Worm (Caenorhabditis elegans) whole organism, midembryonic: ENCODE measurements around the gene Y46G5A.14.
"Not testable (repeated sequence)": the region's sequence is repeated elsewhere in the genome, so short reads cannot be mapped to it uniquely, and the experiment has no call there.

Source experiments
- T22C8.4 ChIP-seq: fragments of 200-800 bp; sonication (Bioruptor generic); IDR thresholded peaks from 2 replicates; pipeline ENCODE4 v1.3.6; 2022; ENCODE audit warnings: missing genetic modification characterization, missing compliant biosample characterization
- cog-1 ChIP-seq: sonication (generic microtip); optimal IDR thresholded peaks from 2 replicates; lab custom pipeline; 2016; ENCODE audit warnings: missing genetic modification characterization, missing compliant biosample characterization
- flt-1 ChIP-seq: fragments of 200-800 bp; sonication (Bioruptor generic); IDR thresholded peaks from 2 replicates; pipeline ENCODE4 v1.3.6; 2022; ENCODE audit warnings: missing genetic modification characterization, missing compliant biosample characterization
- klf-2 ChIP-seq: fragments of 200-800 bp; sonication (Bioruptor generic); conservative IDR thresholded peaks from 2 replicates; pipeline ENCODE4 v1.3.6; 2022; ENCODE audit warnings: missing genetic modification reagents, missing genetic modification characterization, missing compliant biosample characterization
- med-1 ChIP-seq: sonication (generic microtip); optimal IDR thresholded peaks from 2 replicates; lab custom pipeline; 2017; ENCODE audit warnings: missing genetic modification characterization, mild to moderate bottlenecking, missing compliant biosample characterization, antibody characterized with exemption, missing genetic modification reagents; ENCODE audit not compliant: insufficient read depth
- ref-1 ChIP-seq: fragments of 200-800 bp; sonication (Bioruptor generic); conservative IDR thresholded peaks from 2 replicates; pipeline ENCODE4 v1.3.6; 2022; ENCODE audit warnings: missing genetic modification reagents, missing genetic modification characterization, missing compliant biosample characterization
- tab-1 ChIP-seq: fragments of 200-800 bp; sonication (Bioruptor generic); IDR thresholded peaks from 2 replicates; pipeline ENCODE4 v1.3.6; 2022; ENCODE audit warnings: missing genetic modification characterization, missing compliant biosample characterization
- ztf-23 ChIP-seq: fragments of 200-800 bp; sonication (Bioruptor generic); IDR thresholded peaks from 2 replicates; pipeline ENCODE4 v1.3.6; 2022; ENCODE audit warnings: missing genetic modification reagents, missing genetic modification characterization, missing compliant biosample characterization
- ztf-29 ChIP-seq: fragments of 200-800 bp; sonication (Bioruptor generic); IDR thresholded peaks from 2 replicates; pipeline ENCODE4 v1.3.6; 2022; ENCODE audit warnings: missing genetic modification reagents, missing genetic modification characterization, missing compliant biosample characterization

Gene Y46G5A.14

DNA sequence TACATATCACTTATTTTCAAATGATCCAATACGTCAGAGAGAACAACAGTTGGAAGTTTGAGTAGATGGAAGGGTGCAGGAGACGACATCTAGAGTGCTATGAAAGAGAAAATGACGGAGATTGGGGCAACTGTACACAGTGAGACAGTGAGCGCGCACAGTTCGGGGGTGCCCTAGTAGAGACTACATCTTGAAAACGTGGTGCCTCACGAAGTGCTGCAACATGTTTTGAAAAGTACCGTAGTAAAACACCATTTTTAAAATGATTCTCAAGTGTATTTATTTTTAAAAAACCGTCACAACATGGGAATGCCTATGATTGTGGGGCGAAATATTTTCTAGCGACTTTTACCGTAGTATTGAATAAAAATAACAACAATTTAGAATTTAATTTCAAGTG lies 20.8 kb upstream of the Y46G5A.14 start, which contains the start of gene Y46G5A.39:
Gene Y46G5A.39 (minus strand): TSS at position 101 of the 400 bp plus-strand sequence.
- not testable (repeated sequence) for TF ChIP-seq cog-1 (tag; lab: Kevin White, UChicago); ztf-29 (GFP tag; lab: Robert Waterston, UW); ref-1

DNA sequence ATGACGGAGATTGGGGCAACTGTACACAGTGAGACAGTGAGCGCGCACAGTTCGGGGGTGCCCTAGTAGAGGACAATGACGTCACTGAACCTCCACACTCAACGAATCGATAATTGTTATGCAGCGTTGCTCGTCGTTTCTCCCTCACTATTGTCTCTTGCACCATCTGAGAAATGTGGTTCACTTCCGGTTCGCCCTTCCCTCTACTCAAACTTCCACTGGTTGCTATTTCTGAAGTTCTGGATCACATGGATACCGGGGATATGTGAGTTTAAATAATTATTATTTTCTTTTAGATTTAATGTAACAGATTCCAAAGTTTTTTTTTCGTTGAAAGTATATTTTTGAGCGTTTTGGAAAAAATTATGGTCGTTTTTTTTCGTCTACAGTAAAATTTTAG lies 18.3 kb upstream of the Y46G5A.14 start, which contains the start of the genes Y46G5A.7 and Y46G5A.8:
Gene Y46G5A.7 (minus strand): TSS at position 153 of the 400 bp plus-strand sequence.
Gene Y46G5A.8 (plus strand): TSS at position 159 of the 400 bp plus-strand sequence.
- TF ChIP-seq T22C8.4 (GFP tag; lab: Robert Waterston, UW) (peak; percentile 58; the same call in 1 of the 2 replicates), ztf-23 (GFP tag; lab: Robert Waterston, UW) (no peak), tab-1 (GFP tag; lab: Robert Waterston, UW) (no peak), cog-1 (tag; lab: Kevin White, UChicago) (no peak), med-1 (GFP tag; lab: Kevin White, UChicago) (no peak)

DNA sequence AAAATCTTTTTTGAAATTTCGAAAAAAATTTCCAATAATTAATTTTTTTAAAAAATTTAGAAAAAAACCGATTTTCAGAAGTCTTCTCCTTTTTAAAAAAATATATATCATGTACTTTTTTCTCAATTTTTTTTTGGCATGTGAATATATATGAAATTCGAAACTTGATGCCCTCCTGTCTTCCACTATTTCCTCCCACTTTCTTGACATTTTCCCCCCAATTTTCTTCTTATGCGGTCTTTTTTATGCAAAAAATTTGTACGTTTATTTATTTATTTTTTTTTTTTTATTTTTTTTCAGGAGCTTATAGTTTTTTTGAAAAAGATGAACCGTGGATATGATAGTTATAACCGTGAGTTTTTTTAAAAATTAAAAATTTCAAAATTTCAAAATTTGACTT lies 14.0 kb upstream of the Y46G5A.14 start, which contains the start of gene cnp-2:
Gene cnp-2 (plus strand): TSS at position 301 of the 400 bp plus-strand sequence.
- no peak for TF ChIP-seq flt-1 (GFP tag; lab: Robert Waterston, UW)
- no peak for TF ChIP-seq med-1 (GFP tag; lab: Kevin White, UChicago)
- no peak for TF ChIP-seq cog-1 (tag; lab: Kevin White, UChicago)
- TF ChIP-seq tab-1 (GFP tag; lab: Robert Waterston, UW), result no peak
- TF ChIP-seq T22C8.4 (GFP tag; lab: Robert Waterston, UW), result no peak
- no peak for TF ChIP-seq klf-2 (GFP tag; lab: Robert Waterston, UW)
- TF ChIP-seq ref-1, result no peak
- TF ChIP-seq ztf-29 (GFP tag; lab: Robert Waterston, UW), result no peak
- TF ChIP-seq ztf-23 (GFP tag; lab: Robert Waterston, UW), result no peak

ce11 chrII:12764476-12764875 lies 10.0 kb upstream of the Y46G5A.14 start:
- TF ChIP-seq T22C8.4 (GFP tag; lab: Robert Waterston, UW) (no peak), ztf-23 (GFP tag; lab: Robert Waterston, UW) (no peak), flt-1 (GFP tag; lab: Robert Waterston, UW) (no peak), tab-1 (GFP tag; lab: Robert Waterston, UW) (no peak), med-1 (GFP tag; lab: Kevin White, UChicago) (no peak), klf-2 (GFP tag; lab: Robert Waterston, UW) (no peak), cog-1 (tag; lab: Kevin White, UChicago) (no peak), ref-1 (no peak), ztf-29 (GFP tag; lab: Robert Waterston, UW) (no peak)

DNA sequence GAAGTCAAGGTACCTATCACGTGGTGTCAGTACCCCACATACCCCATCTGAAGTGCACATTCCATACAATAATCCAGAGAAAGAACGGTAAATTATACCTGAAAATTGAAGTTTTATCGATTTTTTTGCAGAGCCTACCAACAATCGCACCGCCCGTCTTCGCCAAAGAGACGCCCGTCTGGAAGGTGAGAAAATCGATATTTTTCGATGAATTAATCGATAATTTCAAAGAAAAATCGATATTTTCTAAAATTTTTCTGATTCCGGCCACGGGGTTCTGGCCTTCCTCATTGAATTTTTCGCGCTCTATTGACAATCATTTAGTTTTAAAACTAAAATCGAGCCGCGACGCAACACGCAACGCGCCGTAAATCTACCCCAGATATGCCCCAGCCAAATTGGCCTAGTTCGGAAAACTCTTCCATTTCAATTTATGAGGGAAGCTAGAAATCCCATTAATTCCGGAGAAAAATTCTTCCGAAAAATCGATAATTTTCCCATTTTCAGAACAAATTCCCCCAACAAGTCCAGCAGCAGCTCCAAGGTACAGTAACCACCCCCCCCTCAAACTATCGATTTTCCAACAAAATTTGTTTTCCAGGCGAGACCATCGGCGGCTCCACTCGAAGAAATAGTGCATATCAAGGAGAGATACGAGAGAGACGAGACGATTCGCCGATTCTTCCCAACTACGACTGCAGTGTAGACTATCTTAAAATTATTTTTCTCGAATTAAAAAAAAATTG lies 7.9 kb upstream of the Y46G5A.14 start:
- no peak for TF ChIP-seq ztf-29 (GFP tag; lab: Robert Waterston, UW)
- no peak for TF ChIP-seq flt-1 (GFP tag; lab: Robert Waterston, UW)
- no peak for TF ChIP-seq tab-1 (GFP tag; lab: Robert Waterston, UW)
- peak; percentile 60 for TF ChIP-seq T22C8.4 (GFP tag; lab: Robert Waterston, UW)
- TF ChIP-seq ztf-23 (GFP tag; lab: Robert Waterston, UW), result no peak

DNA sequence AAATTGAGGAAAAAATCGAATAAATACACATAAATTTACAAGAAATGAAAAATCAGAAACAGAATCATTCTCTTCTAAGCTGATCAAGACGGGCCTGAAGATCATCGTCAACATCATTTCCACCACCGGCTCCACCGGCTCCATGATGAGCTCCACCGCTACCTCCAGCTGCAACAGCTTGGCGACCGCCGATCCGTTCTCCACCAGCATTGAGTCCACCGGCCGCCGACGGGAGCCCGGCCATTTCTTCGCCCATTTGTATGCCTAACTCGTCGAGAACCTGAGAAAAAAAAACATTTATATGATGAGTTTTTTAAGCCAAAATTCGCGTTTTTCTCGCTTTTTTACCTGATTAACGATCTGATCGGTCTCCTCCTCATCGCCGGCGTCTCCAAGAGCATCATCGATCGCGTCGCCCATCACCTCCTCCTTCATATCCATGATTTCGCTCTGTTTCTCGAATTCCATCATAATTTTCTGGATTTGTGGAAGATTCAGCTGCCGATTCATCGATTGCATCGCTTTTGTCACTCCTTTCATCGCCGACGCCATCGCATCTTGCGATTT lies 7.2 kb upstream of the Y46G5A.14 start:
- TF ChIP-seq tab-1 (GFP tag; lab: Robert Waterston, UW) (no peak), flt-1 (GFP tag; lab: Robert Waterston, UW) (no peak), cog-1 (tag; lab: Kevin White, UChicago) (no peak), med-1 (GFP tag; lab: Kevin White, UChicago) (no peak), ztf-23 (GFP tag; lab: Robert Waterston, UW) (no peak), ref-1 (no peak), ztf-29 (GFP tag; lab: Robert Waterston, UW) (no peak), klf-2 (GFP tag; lab: Robert Waterston, UW) (no peak), T22C8.4 (GFP tag; lab: Robert Waterston, UW) (no peak)

ce11 chrII:12768167-12768712 lies 6.3 kb upstream of the Y46G5A.14 start, which contains the start of the genes vps-2 and tiar-2:
Gene vps-2, minus strand, starts transcription at chrII:12768217.
Gene tiar-2, plus strand, starts transcription at chrII:12768686.
- TF ChIP-seq T22C8.4 (GFP tag; lab: Robert Waterston, UW) (peak; percentile 52; the same call in 1 of the 2 replicates), ztf-29 (GFP tag; lab: Robert Waterston, UW) (no peak)

ce11 chrII:12769947-12770346 lies 4.6 kb upstream of the Y46G5A.14 start:
- TF ChIP-seq klf-2 (GFP tag; lab: Robert Waterston, UW) (no peak), med-1 (GFP tag; lab: Kevin White, UChicago) (no peak), ztf-23 (GFP tag; lab: Robert Waterston, UW) (no peak), cog-1 (tag; lab: Kevin White, UChicago) (no peak), tab-1 (GFP tag; lab: Robert Waterston, UW) (no peak), ref-1 (no peak), flt-1 (GFP tag; lab: Robert Waterston, UW) (no peak)

ce11 chrII:12776379-12776778 lies 1.9 kb downstream of the Y46G5A.14 start, which contains the start of gene Y46G5A.34:
Gene Y46G5A.34, plus strand, starts transcription at chrII:12776679.
- no peak for TF ChIP-seq tab-1 (GFP tag; lab: Robert Waterston, UW)
- TF ChIP-seq cog-1 (tag; lab: Kevin White, UChicago), result no peak
- no peak for TF ChIP-seq med-1 (GFP tag; lab: Kevin White, UChicago)
- no peak for TF ChIP-seq klf-2 (GFP tag; lab: Robert Waterston, UW)
- no peak for TF ChIP-seq ztf-23 (GFP tag; lab: Robert Waterston, UW)
- TF ChIP-seq flt-1 (GFP tag; lab: Robert Waterston, UW), result no peak
- no peak for TF ChIP-seq ztf-29 (GFP tag; lab: Robert Waterston, UW)
- no peak for TF ChIP-seq T22C8.4 (GFP tag; lab: Robert Waterston, UW)
- TF ChIP-seq ref-1, result no peak
